Worm (Caenorhabditis elegans): Measurements from ENCODE around the gene ttr-11.

DNA sequence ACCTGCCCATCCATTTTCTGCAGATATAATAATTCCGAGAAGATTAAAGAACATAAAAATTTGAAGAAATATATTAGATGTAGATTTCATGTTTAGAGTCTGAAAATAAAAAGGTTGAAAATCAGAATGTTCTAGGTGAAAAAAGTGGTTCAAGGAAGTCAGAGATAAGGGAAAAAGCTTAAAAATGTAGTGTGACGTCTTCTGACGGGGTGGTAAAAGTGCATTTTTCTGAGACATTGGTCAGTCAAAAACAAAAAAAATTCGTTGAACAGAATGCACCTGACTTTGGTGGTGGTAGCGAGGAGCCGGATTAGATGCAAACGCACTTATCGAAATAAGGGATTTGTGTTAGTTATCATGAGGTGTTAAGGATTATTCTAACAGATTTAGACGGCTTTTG, 3.5 kb downstream of the ttr-11 start, which contains the start of gene F46B3.23:
- no peak for TF ChIP-seq pes-1 (GFP tag; IDR thresholded peaks at IDR 0.05)
- no peak for TF ChIP-seq hmg-4 (GFP tag; optimal IDR thresholded peaks at IDR 0.05)
- TF ChIP-seq F13C5.2 (tag; optimal IDR thresholded peaks at IDR 0.05) = no peak
- TF ChIP-seq ama-1 (optimal IDR thresholded peaks at IDR 0.05) = no peak
- TF ChIP-seq flt-1 (GFP tag; IDR thresholded peaks at IDR 0.05) = no peak
- no peak for TF ChIP-seq scrt-1 (GFP tag; IDR thresholded peaks at IDR 0.05)
- no peak for TF ChIP-seq sea-1 (GFP tag; conservative IDR thresholded peaks at IDR 0.05)
- TF ChIP-seq hmbx-1 (tag; optimal IDR thresholded peaks at IDR 0.05) = no peak
- TF ChIP-seq tbx-11 (GFP tag; IDR thresholded peaks at IDR 0.05) = no peak
- TF ChIP-seq ets-7 (tag; optimal IDR thresholded peaks at IDR 0.05) = no peak
- no peak for TF ChIP-seq aly-1 (tag; optimal IDR thresholded peaks at IDR 0.05)
- no peak for TF ChIP-seq ceh-36 (tag; optimal IDR thresholded peaks at IDR 0.05)
- no peak for TF ChIP-seq tra-4 (tag; optimal IDR thresholded peaks at IDR 0.05)
- TF ChIP-seq B0310.2 (tag; optimal IDR thresholded peaks at IDR 0.05) = no peak

Data from whole organism, early embryonic.